Fruit fly (Drosophila melanogaster) whole organism, embryonic: Measurements from ENCODE around the gene CG7094.

Experiments used
- ATbp ChIP-seq: fragments of 200-800 bp; sonication (Bioruptor generic); optimal IDR thresholded peaks from 2 replicates; lab custom pipeline; 2017; ENCODE audit warnings: missing biosample characterization, mild to moderate bottlenecking, missing genetic modification characterization, missing genetic modification reagents
- BtbVII ChIP-seq: fragments of 200-800 bp; sonication (Bioruptor generic); optimal IDR thresholded peaks from 3 replicates; lab custom pipeline; 2017; ENCODE audit warnings: missing biosample characterization, mild to moderate bottlenecking, missing genetic modification characterization
- CG10565 ChIP-seq: fragments of 200-800 bp; sonication (Bioruptor generic); optimal IDR thresholded peaks from 3 replicates; lab custom pipeline; 2016; ENCODE audit warnings: missing biosample characterization, mild to moderate bottlenecking, missing genetic modification characterization
- CG10654 ChIP-seq: fragments of 200-800 bp; sonication (Bioruptor generic); optimal IDR thresholded peaks from 2 replicates; lab custom pipeline; 2016; ENCODE audit warnings: missing biosample characterization, missing genetic modification characterization
- CG11085 ChIP-seq: fragments of 200-800 bp; sonication (Bioruptor generic); IDR thresholded peaks from 2 replicates; pipeline ENCODE4 v1.3.6; 2022; ENCODE audit warnings: missing biosample characterization, missing genetic modification characterization
- CG14667 ChIP-seq: fragments of 200-800 bp; sonication (Bioruptor generic); IDR thresholded peaks from 2 replicates; pipeline ENCODE4 v1.3.6; 2022; ENCODE audit warnings: missing biosample characterization, missing genetic modification characterization
- CG16813 ChIP-seq: fragments of 200-800 bp; sonication (Bioruptor generic); IDR thresholded peaks from 3 replicates; pipeline ENCODE4 v1.3.6; 2022; ENCODE audit warnings: missing biosample characterization, missing genetic modification characterization; ENCODE audit not compliant: partially characterized antibody
- CG17385 ChIP-seq: fragments of 200-800 bp; sonication (Bioruptor generic); optimal IDR thresholded peaks from 3 replicates; lab custom pipeline; 2018; ENCODE audit warnings: missing biosample characterization, mild to moderate bottlenecking, missing genetic modification characterization
- CG2875 ChIP-seq: fragments of 200-800 bp; sonication (Bioruptor generic); optimal IDR thresholded peaks from 2 replicates; lab custom pipeline; 2017; ENCODE audit warnings: missing biosample characterization, mild to moderate bottlenecking, missing genetic modification characterization, missing genetic modification reagents
- CG2889 ChIP-seq: fragments of 200-800 bp; sonication (Bioruptor generic); IDR thresholded peaks from 3 replicates; pipeline ENCODE4 v1.3.6; 2022; ENCODE audit warnings: missing biosample characterization, missing genetic modification characterization
- CG32772 ChIP-seq: fragments of 200-800 bp; sonication (Bioruptor generic); IDR thresholded peaks from 2 replicates; pipeline ENCODE4 v1.3.6; 2022; ENCODE audit warnings: missing biosample characterization, missing genetic modification characterization
- CG34422 ChIP-seq: fragments of 200-800 bp; sonication (Bioruptor generic); IDR thresholded peaks from 3 replicates; pipeline ENCODE4 v1.3.6; 2022; ENCODE audit warnings: missing biosample characterization, missing genetic modification characterization
- CG3847 ChIP-seq: fragments of 200-800 bp; sonication (Bioruptor generic); IDR thresholded peaks from 2 replicates; pipeline ENCODE4 v1.3.6; 2022; ENCODE audit warnings: missing biosample characterization, missing genetic modification characterization
- CG4707 ChIP-seq: fragments of 200-800 bp; sonication (Bioruptor generic); optimal IDR thresholded peaks from 2 replicates; lab custom pipeline; 2018; ENCODE audit warnings: missing biosample characterization, mild to moderate bottlenecking, missing genetic modification characterization, moderate library complexity
- CG6689 ChIP-seq: fragments of 200-800 bp; sonication (Bioruptor generic); IDR thresholded peaks from 2 replicates; pipeline ENCODE4 v1.3.6; 2022; ENCODE audit warnings: missing biosample characterization, missing genetic modification characterization
- CG6791 ChIP-seq: fragments of 200-800 bp; sonication (Bioruptor generic); IDR thresholded peaks from 3 replicates; pipeline ENCODE4 v1.3.6; 2022; ENCODE audit warnings: missing biosample characterization, missing genetic modification characterization; ENCODE audit not compliant: partially characterized antibody
- CG7745 ChIP-seq: fragments of 200-800 bp; sonication (Bioruptor generic); optimal IDR thresholded peaks from 2 replicates; lab custom pipeline; 2018; ENCODE audit warnings: missing biosample characterization, mild to moderate bottlenecking, missing genetic modification characterization, moderate library complexity
- CG7786 ChIP-seq: fragments of 200-800 bp; sonication (Bioruptor generic); optimal IDR thresholded peaks from 2 replicates; lab custom pipeline; 2016; ENCODE audit warnings: missing biosample characterization, missing genetic modification characterization
- CoRest ChIP-seq: fragments of 200-800 bp; sonication (Bioruptor generic); optimal IDR thresholded peaks from 3 replicates; lab custom pipeline; 2018; ENCODE audit warnings: missing biosample characterization, mild to moderate bottlenecking, missing genetic modification characterization, moderate library complexity
- Dip2 ChIP-seq: fragments of 200-800 bp; sonication (Bioruptor generic); IDR thresholded peaks from 2 replicates; pipeline ENCODE4 v1.3.6; 2022; ENCODE audit warnings: missing biosample characterization, missing genetic modification characterization
- E2f2 ChIP-seq: fragments of 200-800 bp; sonication (Bioruptor generic); IDR thresholded peaks from 2 replicates; pipeline ENCODE4 v1.3.6; 2022; ENCODE audit warnings: missing biosample characterization, missing genetic modification characterization
- Elba2 ChIP-seq: fragments of 200-800 bp; sonication (Bioruptor generic); optimal IDR thresholded peaks from 3 replicates; lab custom pipeline; 2016; ENCODE audit warnings: missing biosample characterization, missing genetic modification characterization
- Fer3 ChIP-seq: fragments of 200-800 bp; sonication (Bioruptor generic); optimal IDR thresholded peaks from 2 replicates; lab custom pipeline; 2018; ENCODE audit warnings: missing biosample characterization, mild to moderate bottlenecking, missing genetic modification characterization, moderate library complexity
- Gsc ChIP-seq: fragments of 200-800 bp; sonication (Bioruptor generic); IDR thresholded peaks from 2 replicates; pipeline ENCODE4 v1.3.6; 2022; ENCODE audit warnings: missing biosample characterization, missing genetic modification characterization
- Lpt ChIP-seq: fragments of >200 bp; optimal IDR thresholded peaks from 2 replicates; lab custom pipeline; 2018; ENCODE audit warnings: missing biosample characterization, missing genetic modification characterization
- Mes4 ChIP-seq: fragments of 200-800 bp; sonication (Bioruptor generic); optimal IDR thresholded peaks from 2 replicates; lab custom pipeline; 2016; ENCODE audit warnings: missing biosample characterization, missing genetic modification characterization
- Oaz ChIP-seq: fragments of 200-800 bp; sonication (Bioruptor generic); IDR thresholded peaks from 2 replicates; pipeline ENCODE4 v1.3.6; 2022; ENCODE audit warnings: missing biosample characterization, missing genetic modification characterization
- Side ChIP-seq: fragments of 200-800 bp; sonication (Bioruptor generic); optimal IDR thresholded peaks from 2 replicates; lab custom pipeline; 2016; ENCODE audit warnings: missing biosample characterization, missing genetic modification characterization
- Tbp ChIP-seq: fragments of >200 bp; optimal IDR thresholded peaks from 2 replicates; lab custom pipeline; 2018; ENCODE audit warnings: missing biosample characterization, missing genetic modification characterization
- amos ChIP-seq: fragments of 200-800 bp; sonication (Bioruptor generic); IDR thresholded peaks from 2 replicates; pipeline ENCODE4 v1.3.6; 2022; ENCODE audit warnings: missing biosample characterization, missing genetic modification characterization; ENCODE audit not compliant: partially characterized antibody
- ap ChIP-seq: fragments of 200-800 bp; sonication (Bioruptor generic); IDR thresholded peaks from 2 replicates; pipeline ENCODE4 v1.3.6; 2022; ENCODE audit warnings: missing biosample characterization, missing genetic modification characterization
- ara ChIP-seq: fragments of 200-800 bp; sonication (Bioruptor generic); IDR thresholded peaks from 2 replicates; pipeline ENCODE4 v1.3.6; 2022; ENCODE audit warnings: missing biosample characterization, missing genetic modification characterization
- ash1 ChIP-seq: fragments of 200-800 bp; sonication (Bioruptor generic); optimal IDR thresholded peaks from 2 replicates; lab custom pipeline; 2018; ENCODE audit warnings: missing biosample characterization, mild to moderate bottlenecking, missing genetic modification characterization
- bowl ChIP-seq: fragments of 200-800 bp; sonication (Bioruptor generic); IDR thresholded peaks from 2 replicates; pipeline ENCODE4 v1.3.6; 2022; ENCODE audit warnings: missing biosample characterization, missing genetic modification characterization
- chinmo ChIP-seq: fragments of 200-800 bp; sonication (Bioruptor generic); IDR thresholded peaks from 4 replicates; pipeline ENCODE4 v1.3.6; 2022; ENCODE audit warnings: missing biosample characterization, missing genetic modification characterization; ENCODE audit not compliant: partially characterized antibody
- dan ChIP-seq: fragments of 200-800 bp; sonication (Bioruptor generic); IDR thresholded peaks from 2 replicates; pipeline ENCODE4 v1.3.6; 2022; ENCODE audit warnings: missing biosample characterization, missing genetic modification characterization
- dm ChIP-seq: fragments of 200-800 bp; sonication (Bioruptor generic); optimal IDR thresholded peaks from 3 replicates; lab custom pipeline; 2016; ENCODE audit warnings: missing biosample characterization, missing genetic modification characterization
- gcm2 ChIP-seq: fragments of 200-800 bp; sonication (Bioruptor generic); optimal IDR thresholded peaks from 2 replicates; lab custom pipeline; 2016; ENCODE audit warnings: missing biosample characterization, missing genetic modification characterization
- grn ChIP-seq: fragments of 200-800 bp; sonication (Bioruptor generic); optimal IDR thresholded peaks from 3 replicates; lab custom pipeline; 2017; ENCODE audit warnings: missing biosample characterization, missing genetic modification characterization
- gro ChIP-seq: fragments of 200-800 bp; sonication (Bioruptor generic); optimal IDR thresholded peaks from 2 replicates; lab custom pipeline; 2016; ENCODE audit warnings: missing biosample characterization, missing genetic modification characterization
- ham ChIP-seq: fragments of 200-800 bp; sonication (Bioruptor generic); IDR thresholded peaks from 2 replicates; pipeline ENCODE4 v1.3.6; 2022; ENCODE audit warnings: missing biosample characterization, missing genetic modification characterization
- jigr1 ChIP-seq: fragments of 200-800 bp; sonication (Bioruptor generic); IDR thresholded peaks from 3 replicates; pipeline ENCODE4 v1.3.6; 2022; ENCODE audit warnings: missing biosample characterization, missing genetic modification characterization
- lab ChIP-seq: fragments of 200-800 bp; sonication (Bioruptor generic); optimal IDR thresholded peaks from 3 replicates; lab custom pipeline; 2017; ENCODE audit warnings: missing biosample characterization, missing genetic modification characterization, mild to moderate bottlenecking, moderate library complexity, missing genetic modification reagents
- lmd ChIP-seq: fragments of 200-800 bp; sonication (Bioruptor generic); IDR thresholded peaks from 2 replicates; pipeline ENCODE4 v1.3.6; 2022; ENCODE audit warnings: missing biosample characterization, missing genetic modification characterization
- oc ChIP-seq: fragments of 200-800 bp; sonication (Bioruptor generic); optimal IDR thresholded peaks from 2 replicates; lab custom pipeline; 2018; ENCODE audit warnings: missing biosample characterization, mild to moderate bottlenecking, missing genetic modification characterization, moderate library complexity
- phol ChIP-seq: fragments of 200-800 bp; sonication (Bioruptor generic); optimal IDR thresholded peaks from 3 replicates; lab custom pipeline; 2018; ENCODE audit warnings: missing biosample characterization, mild to moderate bottlenecking, missing genetic modification characterization, moderate library complexity
- psq ChIP-seq: fragments of 200-800 bp; sonication (Bioruptor generic); optimal IDR thresholded peaks from 2 replicates; lab custom pipeline; 2017; ENCODE audit warnings: missing biosample characterization, missing genetic modification characterization
- run ChIP-seq: fragments of 200-800 bp; sonication (Bioruptor generic); optimal IDR thresholded peaks from 3 replicates; lab custom pipeline; 2018; ENCODE audit warnings: missing biosample characterization, mild to moderate bottlenecking, missing genetic modification characterization
- sim ChIP-seq: fragments of 200-800 bp; sonication (Bioruptor generic); IDR thresholded peaks from 2 replicates; pipeline ENCODE4 v1.3.6; 2022; ENCODE audit warnings: missing biosample characterization, missing genetic modification characterization
- sqz ChIP-seq: fragments of 200-800 bp; sonication (Bioruptor generic); optimal IDR thresholded peaks from 3 replicates; lab custom pipeline; 2018; ENCODE audit warnings: missing biosample characterization, mild to moderate bottlenecking, missing genetic modification characterization

Gene CG7094

DNA sequence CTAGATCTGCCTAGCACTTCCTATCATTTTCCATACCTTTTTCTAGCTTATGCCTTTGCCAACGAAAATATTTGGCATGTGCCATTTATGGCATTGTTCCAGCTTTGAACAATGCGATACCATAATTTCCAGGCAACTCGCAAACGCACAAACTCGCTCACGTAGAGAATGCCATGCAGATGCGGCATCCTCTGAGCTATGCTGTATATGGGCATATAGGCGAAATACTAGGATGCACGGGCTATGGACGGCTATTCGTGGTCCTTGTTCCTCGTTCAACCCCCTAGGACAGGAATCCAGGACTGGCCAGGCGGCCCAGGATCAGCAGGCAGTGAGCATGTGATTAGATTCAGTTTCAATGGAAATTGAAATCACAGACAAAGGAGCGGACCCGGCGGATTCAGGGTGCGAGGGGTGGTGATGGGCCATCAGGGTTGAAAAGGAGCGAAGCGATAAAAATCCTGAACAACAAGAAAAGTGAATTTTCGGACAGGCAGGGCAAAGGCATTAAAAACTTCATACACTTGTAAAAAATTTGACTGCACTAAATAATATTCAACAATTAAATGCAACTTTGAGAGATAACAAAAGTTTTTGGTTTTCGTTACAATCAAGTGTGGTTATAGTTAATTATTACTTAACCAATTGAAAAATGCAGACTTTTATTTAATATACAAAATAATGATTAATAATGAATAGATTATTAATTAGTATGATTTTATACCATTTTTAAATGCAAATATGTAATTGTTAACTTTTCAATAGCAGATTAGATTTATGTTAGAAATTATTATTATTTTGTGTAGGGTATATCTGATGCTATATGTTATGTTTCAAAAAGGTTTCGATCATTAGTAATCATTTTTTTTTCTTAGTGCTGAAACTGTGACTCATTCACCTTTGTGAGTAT is 32.9 kb upstream of the CG7094 start (continued):
- TF ChIP-seq lab (GFP tag; lab: Kevin White, UChicago) (no peak), CG6689 (GFP tag; lab: Robert Waterston, UW) (0 out of 2 replicates have a peak, but pooled peaks have one; percentile 17), bowl (GFP tag; lab: Robert Waterston, UW) (no peak), dm (GFP tag; lab: Kevin White, UChicago) (no peak), CG14667 (no peak), CG11085 (0 out of 2 replicates have a peak, but pooled peaks have one; percentile 21), Side (GFP tag; lab: Kevin White, UChicago) (no peak), ham (GFP tag; lab: Robert Waterston, UW) (no peak), BtbVII (GFP tag; lab: Kevin White, UChicago) (no peak), grn (GFP tag; lab: Kevin White, UChicago) (no peak), CG10565 (no peak), gcm2 (no peak), ATbp (GFP tag; lab: Kevin White, UChicago) (no peak), lmd (GFP tag; lab: Robert Waterston, UW) (no peak), gro (GFP tag; lab: Kevin White, UChicago) (no peak), ap (GFP tag; lab: Robert Waterston, UW) (no peak), dan (GFP tag; lab: Robert Waterston, UW) (no peak), oc (peak; percentile 29), CG2889 (GFP tag; lab: Robert Waterston, UW) (no peak), run (tag; lab: Kevin White, UChicago) (no peak), ara (GFP tag; lab: Robert Waterston, UW) (no peak), jigr1 (GFP tag; lab: Robert Waterston, UW) (no peak), CG4707 (GFP tag; lab: Kevin White, UChicago) (no peak), chinmo (GFP tag; lab: Robert Waterston, UW) (no peak), CG17385 (GFP tag; lab: Kevin White, UChicago) (peak; percentile 55), Fer3 (tag; lab: Kevin White, UChicago) (no peak), CG6791 (GFP tag; lab: Robert Waterston, UW) (no peak), CG10654 (peak; percentile 18), sim (GFP tag; lab: Robert Waterston, UW) (no peak), Oaz (GFP tag; lab: Robert Waterston, UW) (no peak), CG7786 (GFP tag; lab: Kevin White, UChicago) (no peak), ash1 (no peak), CG3847 (GFP tag; lab: Robert Waterston, UW) (no peak), E2f2 (GFP tag; lab: Robert Waterston, UW) (no peak), CG7745 (tag; lab: Kevin White, UChicago) (no peak), CG32772 (no peak), Elba2 (no peak), Gsc (GFP tag; lab: Robert Waterston, UW) (no peak), phol (tag; lab: Kevin White, UChicago) (peak; percentile 75), sqz (GFP tag; lab: Kevin White, UChicago) (peak; percentile 7), CoRest (tag; lab: Kevin White, UChicago) (peak; percentile 80), Lpt (GFP tag; lab: Kevin White, UChicago) (no peak), amos (GFP tag; lab: Robert Waterston, UW) (no peak), psq (no peak), CG2875 (GFP tag; lab: Kevin White, UChicago) (no peak), CG16813 (no peak), Dip2 (no peak), CG34422 (GFP tag; lab: Robert Waterston, UW) (no peak), Tbp (GFP tag; lab: Kevin White, UChicago) (no peak), Mes4 (no peak)
